Fruit fly (Drosophila melanogaster): ENCODE results near the gene Gss2.
"Not testable (repeated sequence)": the region's sequence is repeated elsewhere in the genome, so short reads cannot be mapped to it uniquely, and the experiment has no call there.

Gss2 gene

DNA sequence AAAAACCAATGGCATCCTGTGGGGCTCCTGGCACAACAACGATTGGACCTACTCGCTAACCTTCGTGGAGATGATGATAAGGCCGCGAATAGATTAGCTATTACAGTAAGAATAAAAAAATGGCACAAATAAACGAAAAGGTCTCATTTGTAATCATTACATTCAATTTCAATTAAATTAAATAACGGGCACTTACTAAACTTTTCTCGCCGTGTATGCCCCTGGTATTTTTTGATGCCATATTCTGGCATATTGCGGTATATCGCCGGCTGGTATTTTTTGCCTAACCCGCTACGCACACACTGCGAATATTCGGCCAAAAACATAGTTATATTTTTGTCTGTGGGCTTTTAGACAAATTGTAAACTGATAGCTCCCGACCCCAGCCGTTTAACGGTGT, at the start of gene Gss2:
TSS of gene Gss2 (plus strand) at position 301 of the 400 bp plus-strand sequence.
- not testable (repeated sequence) for TF ChIP-seq noc (tag; optimal IDR thresholded peaks at IDR 0.05)

DNA sequence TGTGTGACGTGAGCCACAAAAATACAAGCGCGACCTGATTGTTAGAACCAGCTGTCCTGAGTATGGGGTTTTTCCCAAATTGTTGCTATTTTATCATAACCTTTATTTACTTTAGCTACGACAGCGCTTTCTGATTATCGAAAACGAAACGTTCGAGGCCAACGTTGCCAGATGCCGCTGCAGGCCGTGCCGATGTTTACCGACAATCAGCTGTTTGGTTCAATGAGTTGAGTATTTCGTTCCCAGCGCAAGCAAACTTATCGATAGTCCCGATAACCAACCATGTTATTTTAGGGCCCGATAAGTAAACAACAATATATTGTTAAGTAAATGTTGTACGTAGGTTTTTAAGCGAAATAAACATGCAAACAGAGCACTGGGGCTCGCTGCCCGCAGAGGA, 49.3 kb upstream of the Gss2 start, which contains the start of the genes CG15814 and Spt7:
TSS of gene CG15814 (minus strand) at position 164 of the 400 bp plus-strand sequence.
TSS of gene Spt7 (plus strand) at position 282 of the 400 bp plus-strand sequence.
- peak; percentile 45 for TF ChIP-seq noc (tag; optimal IDR thresholded peaks at IDR 0.05)

- no peak for TF ChIP-seq noc (tag; optimal IDR thresholded peaks at IDR 0.05)
Observed at dm6 chrX:17852457-17852856, 47.0 kb upstream of the Gss2 start, which contains the start of gene CG32554. TSS of gene CG32554 (minus strand) at chrX:17852685.

DNA sequence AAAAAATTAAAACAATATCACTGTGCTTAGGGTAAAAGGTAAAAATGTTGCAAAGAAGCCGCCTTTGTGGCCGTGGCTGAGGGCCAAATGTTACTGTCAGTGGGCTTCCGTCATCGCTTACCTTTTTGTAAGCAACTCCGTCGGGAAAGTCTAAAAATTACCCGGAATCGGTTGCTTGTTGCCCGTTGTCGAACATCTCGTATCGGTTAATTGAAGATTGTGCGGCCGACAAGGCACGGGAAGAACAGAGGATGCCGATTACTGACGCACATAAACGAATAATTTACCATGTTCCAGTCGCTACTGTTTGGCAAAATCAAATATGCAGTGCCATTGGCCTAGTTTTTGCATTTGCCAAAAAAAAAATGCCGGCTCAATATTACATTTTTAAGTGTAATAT, 43.5 kb upstream of the Gss2 start, which contains the start of gene Mco4:
TSS of gene Mco4 (minus strand) at position 101 of the 400 bp plus-strand sequence.
- TF ChIP-seq noc (tag; optimal IDR thresholded peaks at IDR 0.05), result no peak

DNA sequence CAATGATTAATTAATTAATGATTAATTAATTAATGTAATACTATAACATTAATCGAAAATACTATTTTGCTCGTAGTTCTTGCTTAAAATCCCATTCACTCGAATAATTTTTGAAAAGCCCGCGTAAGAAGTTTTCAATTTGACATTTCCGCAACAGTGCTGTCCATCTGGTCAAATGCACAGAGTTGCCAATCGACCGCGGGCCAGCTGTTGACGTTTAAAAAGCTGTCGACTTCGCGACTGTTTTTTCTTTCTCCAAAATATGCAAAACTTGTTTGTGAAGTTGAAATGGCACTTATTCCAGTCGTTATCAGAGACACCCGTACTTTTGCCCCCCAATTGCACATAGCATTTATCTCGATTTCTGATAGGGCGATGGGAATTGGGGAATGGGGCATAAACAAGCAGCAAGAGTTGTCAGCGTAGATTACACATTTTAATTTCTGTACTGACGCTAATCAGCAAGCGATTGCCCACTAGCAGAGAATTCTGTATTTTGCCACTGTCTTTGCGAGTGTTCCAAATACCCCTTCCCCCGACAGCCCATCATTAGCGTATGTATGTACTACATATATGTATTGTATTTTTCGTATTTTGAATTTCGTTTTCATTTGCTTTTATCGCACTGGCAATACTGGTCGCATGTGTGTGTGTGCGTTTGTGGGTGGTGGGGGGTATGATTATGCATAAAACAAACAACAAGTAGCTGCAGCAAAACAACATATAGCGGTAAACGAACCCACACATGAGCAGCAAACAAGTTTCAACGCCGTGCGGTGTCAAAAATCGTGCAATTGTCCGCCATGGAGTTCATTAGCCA, 42.8 kb upstream of the Gss2 start, which contains the start of gene Srx:
TSS of gene Srx (plus strand) at position 517 of the 820 bp plus-strand sequence.
- peak; percentile 54 for TF ChIP-seq noc (tag; optimal IDR thresholded peaks at IDR 0.05)

DNA sequence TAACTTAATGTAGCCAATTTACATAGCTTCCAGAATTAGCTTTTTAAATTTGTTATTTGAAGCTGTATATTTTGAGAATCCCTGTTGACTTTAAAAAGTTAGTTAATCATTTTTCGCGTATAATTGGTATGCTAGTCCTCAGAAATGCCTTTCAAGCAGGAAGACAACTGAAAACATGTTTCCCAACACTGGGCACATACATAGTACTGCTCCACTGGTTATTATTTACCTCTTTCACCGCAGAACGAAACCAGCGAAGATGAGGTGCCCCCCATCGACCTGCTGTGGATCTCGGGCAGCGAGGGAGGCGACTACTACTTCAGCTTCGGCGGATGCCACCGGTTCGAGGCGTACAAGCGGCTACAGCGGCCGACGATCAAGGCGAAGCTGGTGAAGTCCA, 41.7 kb upstream of the Gss2 start:
- no peak for TF ChIP-seq noc (tag; optimal IDR thresholded peaks at IDR 0.05)

dm6 chrX:17860711-17861110, 38.8 kb upstream of the Gss2 start, which contains the start of the genes Arp8 and CG6769:
TSS of gene Arp8 (minus strand) at chrX:17860800.
TSS of gene CG6769 (plus strand) at chrX:17861002.
- TF ChIP-seq noc (tag; optimal IDR thresholded peaks at IDR 0.05), result no peak

DNA sequence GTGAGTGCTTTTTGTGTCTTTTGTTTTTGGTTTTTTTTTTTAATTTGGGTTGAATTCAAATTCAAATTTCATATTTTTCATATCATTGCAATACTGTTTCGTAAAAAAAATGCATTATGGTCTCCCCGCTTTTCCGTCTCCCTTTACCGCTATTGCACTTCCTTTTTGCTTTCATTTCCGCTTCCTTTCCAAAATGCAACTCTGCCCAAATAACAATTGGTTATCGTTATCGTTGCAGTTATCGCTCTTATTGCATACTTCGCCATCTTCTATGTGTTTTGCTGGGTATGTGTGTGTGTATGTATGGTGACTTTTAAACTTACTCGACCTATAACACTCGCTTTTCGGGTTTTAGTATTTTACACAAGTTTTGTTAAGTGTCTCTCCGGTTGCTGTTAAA, 34.4 kb upstream of the Gss2 start:
- no peak for TF ChIP-seq noc (tag; optimal IDR thresholded peaks at IDR 0.05)

DNA sequence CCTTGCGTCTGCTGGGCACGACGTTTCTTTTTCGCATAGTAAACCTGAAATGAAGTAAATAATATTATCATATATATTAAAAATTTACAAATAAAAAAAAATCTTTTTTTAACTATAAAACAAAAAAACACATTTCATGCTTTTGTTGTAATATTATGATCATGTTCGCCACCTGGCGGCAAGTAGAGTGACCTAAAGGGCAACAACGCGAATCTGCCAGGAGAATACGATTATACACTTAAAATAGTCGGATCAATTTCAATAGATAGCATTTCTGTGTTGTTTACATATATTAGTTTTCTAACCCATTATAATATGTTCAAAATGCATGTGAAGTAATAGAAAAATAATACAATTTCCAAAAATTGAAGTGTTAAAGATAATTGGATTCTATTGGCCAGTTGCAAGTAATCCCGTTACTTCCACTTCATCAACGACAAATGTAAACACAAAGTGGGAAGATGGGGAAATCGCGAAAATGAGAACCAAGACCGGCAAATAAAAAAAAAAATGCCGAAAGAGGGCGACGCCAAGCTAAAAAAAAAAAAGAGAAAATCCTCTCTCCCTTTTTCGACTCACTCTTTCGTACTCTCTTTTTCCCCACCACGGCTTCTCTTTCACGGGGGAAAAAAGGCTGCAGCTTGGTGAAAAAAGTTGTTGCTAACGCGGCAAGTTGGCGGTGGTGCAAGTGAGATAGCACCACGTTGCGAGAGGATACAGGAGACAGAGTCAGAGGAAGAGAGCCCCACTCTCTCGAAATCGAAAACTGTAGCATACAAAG, 28.7 kb upstream of the Gss2 start:
- TF ChIP-seq noc (tag; optimal IDR thresholded peaks at IDR 0.05), result no peak

DNA sequence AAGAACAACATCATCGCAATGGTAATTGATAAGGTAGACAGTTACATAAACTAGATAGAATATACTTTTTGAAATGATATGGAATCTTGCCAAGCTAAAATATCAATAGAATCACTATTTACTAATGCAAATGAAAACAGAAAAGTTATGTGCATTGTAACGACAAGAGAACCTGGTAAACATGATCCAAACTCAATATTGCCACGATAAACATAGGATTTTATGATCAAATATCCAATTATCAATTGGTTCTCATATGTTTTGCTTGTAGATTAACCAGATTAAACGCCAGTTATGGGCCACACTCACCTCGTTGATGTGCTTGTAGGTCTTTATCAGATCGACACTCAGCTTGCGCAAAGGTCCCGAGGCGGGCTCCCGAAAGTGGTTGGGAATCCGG, 27.2 kb upstream of the Gss2 start:
- TF ChIP-seq noc (tag; optimal IDR thresholded peaks at IDR 0.05), result no peak

- no peak for TF ChIP-seq noc (tag; optimal IDR thresholded peaks at IDR 0.05)
Observed at dm6 chrX:17873329-17873728, 26.2 kb upstream of the Gss2 start.

- no peak for TF ChIP-seq noc (tag; optimal IDR thresholded peaks at IDR 0.05)
Observed at dm6 chrX:17875014-17875589, 24.4 kb upstream of the Gss2 start.

dm6 chrX:17875695-17876094, 23.8 kb upstream of the Gss2 start:
- no peak for TF ChIP-seq noc (tag; optimal IDR thresholded peaks at IDR 0.05)

dm6 chrX:17876518-17876917, 23.0 kb upstream of the Gss2 start:
- TF ChIP-seq noc (tag; optimal IDR thresholded peaks at IDR 0.05), result no peak

DNA sequence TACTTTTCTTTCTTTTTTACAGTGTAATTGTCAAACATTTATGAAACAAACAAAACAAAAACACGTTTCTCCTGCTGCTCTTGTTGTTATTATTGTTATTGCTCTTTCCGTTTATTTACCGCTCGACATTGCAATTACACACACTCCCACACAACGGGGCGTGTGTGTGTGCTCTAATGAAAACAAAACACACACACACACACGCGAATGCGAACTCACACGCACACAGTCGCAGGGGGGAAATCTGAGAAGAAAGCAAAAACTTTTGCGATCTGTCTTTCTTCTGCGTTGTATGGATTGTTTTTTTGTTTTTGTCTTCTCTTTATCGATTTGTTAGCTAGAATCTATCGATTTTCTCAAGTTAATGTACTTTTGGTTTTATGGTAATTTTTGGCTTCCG, 21.5 kb upstream of the Gss2 start:
- TF ChIP-seq noc (tag; optimal IDR thresholded peaks at IDR 0.05), result no peak

DNA sequence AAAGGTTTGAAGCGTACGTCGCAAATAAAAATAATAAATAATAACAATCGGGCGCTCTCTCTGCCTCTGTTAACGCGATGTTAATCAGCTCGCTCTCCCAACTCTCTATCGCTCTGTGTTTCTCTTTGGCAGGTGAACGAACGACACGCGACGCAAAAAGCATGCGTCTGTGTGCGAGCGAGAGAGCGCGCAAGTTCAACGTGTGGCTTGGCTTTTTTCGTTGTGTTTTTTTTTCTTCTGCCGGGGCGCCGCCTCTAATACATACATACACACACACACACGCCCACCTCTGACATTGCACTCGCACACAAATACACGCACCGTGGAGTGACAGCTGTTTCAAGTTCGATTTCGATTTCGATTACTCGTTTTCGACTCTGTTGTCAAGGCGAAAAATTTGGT, 20.9 kb upstream of the Gss2 start:
- no peak for TF ChIP-seq noc (tag; optimal IDR thresholded peaks at IDR 0.05)
